Worm (Caenorhabditis elegans): ENCODE measurements around the gene srx-47.

DNA sequence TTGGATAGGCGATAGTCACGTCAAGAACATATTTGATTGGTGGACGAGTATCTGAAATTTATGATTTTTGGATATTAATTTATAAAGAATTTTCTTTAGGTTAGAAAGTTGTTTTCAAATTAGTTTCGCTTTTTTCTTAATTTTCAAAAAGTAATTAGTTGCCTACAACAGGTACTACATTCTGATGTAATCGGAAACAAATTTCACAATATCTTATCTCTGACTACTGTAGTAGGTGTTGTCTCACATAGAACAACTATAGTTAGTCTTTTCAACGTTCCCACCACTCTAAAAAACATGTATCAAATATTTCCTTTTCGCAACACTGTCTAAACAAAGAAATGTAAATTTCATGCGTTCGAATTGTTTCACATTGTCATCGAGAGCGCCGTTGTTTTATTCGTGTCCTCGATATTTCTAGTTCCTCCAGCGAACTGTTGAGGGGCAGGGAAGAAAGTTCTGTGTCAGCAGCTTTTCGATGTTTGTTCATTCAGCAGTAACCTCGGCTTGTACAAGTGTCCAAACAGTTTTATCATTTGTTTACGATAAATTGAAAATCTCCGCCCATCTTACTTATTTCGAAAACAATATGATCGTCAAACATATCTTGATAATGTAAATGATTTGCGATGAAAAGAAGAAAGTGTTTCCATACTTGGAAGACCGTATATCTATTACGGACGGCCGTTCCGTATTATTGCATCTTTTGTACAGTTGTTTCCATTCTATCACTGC lies 20.4 kb upstream of the srx-47 start:
- TF ChIP-seq dao-5 (tag; optimal IDR thresholded peaks at IDR 0.05) (no peak), W03F9.2 (tag; optimal IDR thresholded peaks at IDR 0.05) (no peak), him-1 (tag; optimal IDR thresholded peaks at IDR 0.05) (no peak)
